Worm (Caenorhabditis elegans) whole organism, L4 larva: Measurements from ENCODE around the gene gei-8.

Experiments used
- D1046.2 ChIP-seq: fragments of 200-800 bp; sonication (Bioruptor generic); IDR thresholded peaks from 2 replicates; pipeline ENCODE4 v1.3.6; 2022; ENCODE audit warnings: missing genetic modification characterization, missing compliant biosample characterization
- F37D6.2 ChIP-seq: sonication (generic microtip); optimal IDR thresholded peaks from 2 replicates; lab custom pipeline; 2016; ENCODE audit warnings: mild to moderate bottlenecking, missing genetic modification characterization, missing compliant biosample characterization
- F49E8.2 ChIP-seq: sonication (generic microtip); optimal IDR thresholded peaks from 2 replicates; lab custom pipeline; 2016; ENCODE audit warnings: missing compliant biosample characterization, mild to moderate bottlenecking, missing genetic modification characterization, borderline replicate concordance
- T20F7.1 ChIP-seq: fragments of 200-800 bp; sonication (Bioruptor generic); optimal IDR thresholded peaks from 2 replicates; lab custom pipeline; 2018; ENCODE audit warnings: mild to moderate bottlenecking, missing genetic modification characterization, missing compliant biosample characterization
- Y105C5A.15 ChIP-seq: fragments of 200-800 bp; sonication (Bioruptor generic); IDR thresholded peaks from 2 replicates; pipeline ENCODE4 v1.3.6; 2022; ENCODE audit warnings: missing genetic modification characterization, missing compliant biosample characterization
- Y48G9A.11 ChIP-seq: fragments of 200-800 bp; sonication (Bioruptor generic); IDR thresholded peaks from 2 replicates; pipeline ENCODE4 v1.3.6; 2022; ENCODE audit warnings: missing genetic modification reagents, missing genetic modification characterization, missing compliant biosample characterization
- ZK337.2 ChIP-seq: fragments of 200-800 bp; sonication (Bioruptor generic); IDR thresholded peaks from 2 replicates; pipeline ENCODE4 v1.3.6; 2022; ENCODE audit warnings: missing genetic modification reagents, missing genetic modification characterization, missing compliant biosample characterization
- ZK546.5 ChIP-seq, 2 experiments: sonication (generic microtip); optimal IDR thresholded peaks; 2 replicates each; lab custom pipeline; 2017; ENCODE audit warnings: missing biosample characterization in 2 of 2, missing genetic modification characterization in 2 of 2
- ceh-20 ChIP-seq: fragments of 200-800 bp; sonication (Bioruptor generic); IDR thresholded peaks from 2 replicates; pipeline ENCODE4 v1.3.6; 2022; ENCODE audit warnings: missing genetic modification reagents, missing genetic modification characterization, missing compliant biosample characterization
- ceh-32 ChIP-seq: sonication (generic microtip); optimal IDR thresholded peaks from 2 replicates; lab custom pipeline; 2016; ENCODE audit warnings: mild to moderate bottlenecking, missing genetic modification characterization, missing compliant biosample characterization; ENCODE audit not compliant: poor library complexity
- ceh-62 ChIP-seq: sonication (generic microtip); optimal IDR thresholded peaks from 2 replicates; lab custom pipeline; 2017; ENCODE audit warnings: missing biosample characterization, missing genetic modification characterization
- cey-2 ChIP-seq: sonication (generic microtip); optimal IDR thresholded peaks from 3 replicates; lab custom pipeline; 2017; ENCODE audit warnings: missing genetic modification characterization, mild to moderate bottlenecking, missing compliant biosample characterization, antibody characterized with exemption, borderline replicate concordance; ENCODE audit not compliant: insufficient read depth
- ctbp-1 ChIP-seq: fragments of 200-800 bp; sonication (Bioruptor generic); IDR thresholded peaks from 2 replicates; pipeline ENCODE4 v1.3.6; 2022; ENCODE audit warnings: missing genetic modification reagents, missing genetic modification characterization, missing compliant biosample characterization
- duxl-1 ChIP-seq: sonication (generic microtip); optimal IDR thresholded peaks from 2 replicates; lab custom pipeline; 2016; ENCODE audit warnings: mild to moderate bottlenecking, missing genetic modification characterization, moderate library complexity, missing compliant biosample characterization; ENCODE audit not compliant: poor library complexity
- egl-27 ChIP-seq: sonication (generic microtip); optimal IDR thresholded peaks from 3 replicates; lab custom pipeline; 2017; ENCODE audit warnings: missing biosample characterization, missing genetic modification reagents, missing genetic modification characterization
- egl-43 ChIP-seq: fragments of 200-800 bp; sonication (Bioruptor generic); IDR thresholded peaks from 2 replicates; pipeline ENCODE4 v1.3.6; 2022; ENCODE audit warnings: missing genetic modification reagents, missing genetic modification characterization, missing compliant biosample characterization
- fos-1 ChIP-seq: fragments of 150-350 bp; optimal IDR thresholded peaks from 2 replicates; lab custom pipeline; 2014; ENCODE audit warnings: missing biosample characterization, missing genetic modification characterization
- hif-1 ChIP-seq, 2 experiments: sonication (generic microtip); optimal IDR thresholded peaks; 2 replicates each; lab custom pipeline; 2016 to 2017; ENCODE audit warnings: missing compliant biosample characterization in 2 of 2, missing genetic modification characterization in 2 of 2, missing genetic modification reagents in 2 of 2, missing genotype in 2 of 2, mild to moderate bottlenecking in 1 of 2
- hlh-30 ChIP-seq: sonication (generic microtip); optimal IDR thresholded peaks from 2 replicates; lab custom pipeline; 2017; ENCODE audit warnings: antibody characterized with exemption, mild to moderate bottlenecking, missing genetic modification characterization, missing compliant biosample characterization; ENCODE audit not compliant: insufficient read depth
- hmg-1.1 ChIP-seq: fragments of 200-800 bp; sonication (Bioruptor generic); IDR thresholded peaks from 2 replicates; pipeline ENCODE4 v1.3.6; 2022; ENCODE audit warnings: missing genetic modification reagents, missing genetic modification characterization, missing compliant biosample characterization
- lin-1 ChIP-seq: fragments of 200-800 bp; sonication (Bioruptor generic); IDR thresholded peaks from 2 replicates; pipeline ENCODE4 v1.3.6; 2022; ENCODE audit warnings: missing genetic modification reagents, missing genetic modification characterization, missing compliant biosample characterization
- lin-13 ChIP-seq: fragments of 150-350 bp; optimal IDR thresholded peaks from 2 replicates; lab custom pipeline; 2014; ENCODE audit warnings: missing biosample characterization, missing genetic modification reagents, missing genetic modification characterization
- lin-15B ChIP-seq: fragments of 150-350 bp; sonication (generic microtip); optimal IDR thresholded peaks from 3 replicates; lab custom pipeline; 2014; ENCODE audit warnings: missing biosample characterization, missing genetic modification characterization
- lin-38 ChIP-seq: fragments of 200-800 bp; sonication (Bioruptor generic); IDR thresholded peaks from 2 replicates; pipeline ENCODE4 v1.3.6; 2022; ENCODE audit warnings: missing genetic modification reagents, missing genetic modification characterization, missing compliant biosample characterization
- lin-39 ChIP-seq: fragments of 150-350 bp; optimal IDR thresholded peaks from 2 replicates; lab custom pipeline; 2014; ENCODE audit warnings: missing biosample characterization, missing genetic modification reagents, missing genetic modification characterization
- lsy-2 ChIP-seq, 2 experiments: fragments of 150-350 bp in 1 of 2; sonication (generic microtip) in 1 of 2; optimal IDR thresholded peaks; 2 replicates each; lab custom pipeline; 2014 to 2017; ENCODE audit warnings: missing biosample characterization in 2 of 2, missing genetic modification characterization in 2 of 2
- madf-9 ChIP-seq: fragments of 200-800 bp; sonication (Bioruptor generic); conservative IDR thresholded peaks from 2 replicates; pipeline ENCODE4 v1.3.6; 2022; ENCODE audit warnings: missing genetic modification reagents, missing genetic modification characterization, missing compliant biosample characterization
- mdt-29 ChIP-seq: fragments of 200-800 bp; sonication (Bioruptor generic); IDR thresholded peaks from 2 replicates; pipeline ENCODE4 v1.3.6; 2022; ENCODE audit warnings: missing genetic modification reagents, missing genetic modification characterization, missing compliant biosample characterization
- mep-1 ChIP-seq: fragments of 150-350 bp; sonication (generic microtip); optimal IDR thresholded peaks from 3 replicates; lab custom pipeline; 2014; ENCODE audit warnings: missing biosample characterization, missing genetic modification characterization
- nhr-10 ChIP-seq: fragments of 150-350 bp; optimal IDR thresholded peaks from 2 replicates; lab custom pipeline; 2014; ENCODE audit warnings: missing biosample characterization, missing genetic modification characterization
- nhr-102 ChIP-seq: sonication (generic microtip); optimal IDR thresholded peaks from 2 replicates; lab custom pipeline; 2016; ENCODE audit warnings: mild to moderate bottlenecking, missing genetic modification characterization, moderate library complexity, missing compliant biosample characterization
- nhr-42 ChIP-seq: fragments of 200-800 bp; sonication (Bioruptor generic); IDR thresholded peaks from 2 replicates; pipeline ENCODE4 v1.3.6; 2022; ENCODE audit warnings: missing genetic modification characterization, missing compliant biosample characterization
- nhr-48 ChIP-seq: sonication (generic microtip); optimal IDR thresholded peaks from 2 replicates; lab custom pipeline; 2016; ENCODE audit warnings: mild to moderate bottlenecking, missing genetic modification characterization, missing compliant biosample characterization
- pha-4 ChIP-seq, 2 experiments: fragments of 150-350 bp in 1 of 2; fragments of 200-800 bp in 1 of 2; sonication (Bioruptor generic) in 1 of 2; IDR thresholded peaks in 1 of 2; optimal IDR thresholded peaks in 1 of 2; 2 replicates each; pipeline versions ENCODE4 v1.3.6 to Lab custom; 2014 to 2022; ENCODE audit warnings: missing genetic modification characterization in 2 of 2, missing genetic modification reagents in 2 of 2, missing biosample characterization in 1 of 2, missing compliant biosample characterization in 1 of 2
- set-16 ChIP-seq: fragments of 200-800 bp; sonication (Bioruptor generic); IDR thresholded peaks from 2 replicates; pipeline ENCODE4 v1.3.6; 2022; ENCODE audit warnings: missing genetic modification reagents, missing genetic modification characterization, missing compliant biosample characterization
- snpc-4 ChIP-seq: fragments of 150-350 bp; optimal IDR thresholded peaks from 2 replicates; lab custom pipeline; 2014; ENCODE audit warnings: missing biosample characterization, missing genetic modification characterization
- tag-97 ChIP-seq: fragments of 200-800 bp; sonication (Bioruptor generic); IDR thresholded peaks from 2 replicates; pipeline ENCODE4 v1.3.6; 2022; ENCODE audit warnings: missing genetic modification characterization, missing compliant biosample characterization
- tra-1 ChIP-seq: fragments of 200-800 bp; sonication (Bioruptor generic); IDR thresholded peaks from 2 replicates; pipeline ENCODE4 v1.3.6; 2022; ENCODE audit warnings: missing genetic modification reagents, missing genetic modification characterization, missing compliant biosample characterization
- unc-62 ChIP-seq, 3 experiments: fragments of 150-350 bp in 1 of 3; sonication (generic microtip); optimal IDR thresholded peaks in 2 of 3; peaks in 1 of 3; 1 replicate in 1 of 3; 2 replicates in 2 of 3; lab custom pipeline; 2014 to 2017; ENCODE audit warnings: missing biosample characterization in 3 of 3, missing genetic modification characterization in 3 of 3, missing genetic modification reagents in 3 of 3, missing genotype in 1 of 3
- vab-7 ChIP-seq: fragments of 200-800 bp; sonication (Bioruptor generic); IDR thresholded peaks from 2 replicates; pipeline ENCODE4 v1.3.6; 2022; ENCODE audit warnings: missing genetic modification reagents, missing genetic modification characterization, missing compliant biosample characterization
- zag-1 ChIP-seq: fragments of 150-350 bp; optimal IDR thresholded peaks from 2 replicates; lab custom pipeline; 2014; ENCODE audit warnings: missing biosample characterization, missing genetic modification characterization
- zfp-3 ChIP-seq: fragments of 200-800 bp; sonication (Bioruptor generic); conservative IDR thresholded peaks from 2 replicates; pipeline ENCODE4 v1.3.6; 2022; ENCODE audit warnings: missing genetic modification reagents, missing genetic modification characterization, missing compliant biosample characterization
- zip-2 ChIP-seq: fragments of 150-350 bp; optimal IDR thresholded peaks from 2 replicates; lab custom pipeline; 2014; ENCODE audit warnings: missing biosample characterization, missing genetic modification characterization
- ztf-11 ChIP-seq: fragments of 150-350 bp; optimal IDR thresholded peaks from 2 replicates; lab custom pipeline; 2014; ENCODE audit warnings: missing biosample characterization, missing genetic modification characterization

gei-8 gene

ce11 chrIII:8158140-8158786 lies 37.2 kb upstream of the gei-8 start, which contains the start of gene atg-13 (continued):
- TF ChIP-seq snpc-4 (no peak), nhr-10 (no peak), ZK546.5 (tag; optimal IDR thresholded peaks at IDR 0.05; lab: Kevin White, UChicago) (no peak), madf-9 (GFP tag; lab: Robert Waterston, UW) (0 out of 2 replicates have a peak, but pooled peaks have one; percentile 32), Y105C5A.15 (no peak), lin-38 (GFP tag; lab: Robert Waterston, UW) (no peak), hif-1 (tag; optimal IDR thresholded peaks at IDR 0.05; lab: Kevin White, UChicago) (peak in 1 of 2 experiments; percentile 19), ztf-11 (no peak), zip-2 (tag; lab: Kevin White, UChicago) (no peak), hlh-30 (tag; lab: Kevin White, UChicago) (peak; percentile 79), tag-97 (GFP tag; lab: Robert Waterston, UW) (no peak), nhr-42 (GFP tag; lab: Robert Waterston, UW) (no peak), mdt-29 (no peak), hmg-1.1 (0 out of 2 replicates have a peak, but pooled peaks have one; percentile 28), cey-2 (no peak), duxl-1 (no peak), ctbp-1 (GFP tag; lab: Robert Waterston, UW) (no peak), ceh-20 (GFP tag; lab: Robert Waterston, UW) (no peak), egl-27 (no peak), Y48G9A.11 (GFP tag; lab: Robert Waterston, UW) (no peak), zag-1 (tag; lab: Kevin White, UChicago) (no peak), ZK337.2 (GFP tag; lab: Robert Waterston, UW) (no peak), F37D6.2 (tag; lab: Kevin White, UChicago) (no peak), pha-4 (GFP tag; IDR thresholded peaks at IDR 0.05; lab: Robert Waterston, UW) (no peak), pha-4 (tag; optimal IDR thresholded peaks at IDR 0.05; lab: Kevin White, UChicago) (no peak), vab-7 (GFP tag; lab: Robert Waterston, UW) (no peak), ceh-32 (tag; lab: Kevin White, UChicago) (no peak), zfp-3 (GFP tag; lab: Robert Waterston, UW) (no peak), F49E8.2 (no peak), fos-1 (tag; lab: Kevin White, UChicago) (no peak), lin-15B (no peak), tra-1 (GFP tag; lab: Robert Waterston, UW) (no peak), lin-39 (no peak)

ce11 chrIII:8155166-8155565 lies 34.1 kb upstream of the gei-8 start, which contains the start of gene D2007.1:
Gene D2007.1 (plus strand): TSS chrIII:8155466.
- TF ChIP-seq lin-1 (GFP tag; lab: Robert Waterston, UW), result no peak
- TF ChIP-seq nhr-102, result no peak
- TF ChIP-seq lsy-2 (tag; optimal IDR thresholded peaks at IDR 0.05; lab: Kevin White, UChicago), result peak in 1 of 2 experiments; percentile 20
- no peak for TF ChIP-seq nhr-48
- peak; percentile 8 for TF ChIP-seq mep-1
- TF ChIP-seq fos-1 (tag; lab: Kevin White, UChicago), result no peak
- TF ChIP-seq set-16 (GFP tag; lab: Robert Waterston, UW), result no peak
- TF ChIP-seq lin-13, result no peak
- TF ChIP-seq egl-43 (GFP tag; lab: Robert Waterston, UW), result no peak
- peak; percentile 35 for TF ChIP-seq hlh-30 (tag; lab: Kevin White, UChicago)
- peak in 1 of 2 experiments; percentile 42 for TF ChIP-seq unc-62 (GFP tag; optimal IDR thresholded peaks at IDR 0.05 in 1 of 2; lab: Kevin White, UChicago)
- TF ChIP-seq unc-62 (tag; optimal IDR thresholded peaks at IDR 0.05; lab: Kevin White, UChicago), result no peak
- TF ChIP-seq D1046.2, result no peak
- no peak for TF ChIP-seq T20F7.1 (GFP tag; lab: Kevin White, UChicago)
- TF ChIP-seq ceh-62 (tag; lab: Kevin White, UChicago), result no peak
- no peak for TF ChIP-seq ceh-32 (tag; lab: Kevin White, UChicago)
- no peak for TF ChIP-seq zfp-3 (GFP tag; lab: Robert Waterston, UW)
